Worm (Caenorhabditis elegans): ENCODE data around the gene sra-39.

DNA sequence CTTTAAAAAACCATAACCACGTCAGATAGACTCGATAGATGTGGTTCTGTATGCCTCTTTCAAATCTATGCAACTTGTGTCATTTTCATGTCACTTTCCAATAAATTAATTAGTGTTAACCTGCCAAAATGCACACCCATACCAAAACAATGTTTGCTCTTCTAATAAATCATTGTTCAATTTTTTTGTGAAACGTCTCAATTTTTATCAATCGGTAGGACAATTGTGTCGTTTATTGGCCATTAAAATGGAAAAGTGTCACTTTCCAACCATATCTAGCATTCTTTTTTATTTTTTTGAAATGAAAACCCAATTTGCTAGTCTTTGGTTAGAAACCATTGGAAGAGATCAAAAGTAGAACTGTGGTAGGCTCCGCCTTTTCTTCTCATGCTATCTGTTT, 52.9 kb downstream of the sra-39 start:
- TF ChIP-seq snpc-4 (tag; optimal IDR thresholded peaks at IDR 0.05) (no peak), ztf-11 (tag; optimal IDR thresholded peaks at IDR 0.05) (no peak), drap-1 (GFP tag; optimal IDR thresholded peaks at IDR 0.05) (no peak), ces-1 (GFP tag; optimal IDR thresholded peaks at IDR 0.05) (no peak), ceh-83 (GFP tag; optimal IDR thresholded peaks at IDR 0.05) (no peak), pha-4 (tag; optimal IDR thresholded peaks at IDR 0.05) (no peak), elt-1 (tag; optimal IDR thresholded peaks at IDR 0.05; ENCODE audit: borderline replicate concordance, insufficient read depth) (no peak), blmp-1 (tag; optimal IDR thresholded peaks at IDR 0.05) (no peak), nhr-12 (tag; optimal IDR thresholded peaks at IDR 0.05) (no peak)

Measured in whole organism, mixed stage, embryonic.